Worm (Caenorhabditis elegans) whole organism, L2 larva: ENCODE measurements around the gene fbxa-113.

ENCODE experiments used
- C34F6.9 ChIP-seq: fragments of 150-350 bp; optimal IDR thresholded peaks from 2 replicates; lab custom pipeline; 2014; ENCODE audit warnings: missing biosample characterization, missing genetic modification characterization
- F13H6.1 ChIP-seq: sonication (generic microtip); optimal IDR thresholded peaks from 2 replicates; lab custom pipeline; 2016; ENCODE audit warnings: missing genetic modification characterization, missing compliant biosample characterization
- R02D3.7 ChIP-seq: fragments of 150-350 bp; optimal IDR thresholded peaks from 2 replicates; lab custom pipeline; 2014; ENCODE audit warnings: missing biosample characterization, missing genetic modification characterization
- Y55F3AM.14 ChIP-seq: fragments of 200-800 bp; sonication (Bioruptor generic); optimal IDR thresholded peaks from 2 replicates; lab custom pipeline; 2018; ENCODE audit warnings: mild to moderate bottlenecking, missing genetic modification characterization, missing compliant biosample characterization
- ZK546.5 ChIP-seq: sonication (generic microtip); optimal IDR thresholded peaks from 2 replicates; lab custom pipeline; 2017; ENCODE audit warnings: missing biosample characterization, missing genetic modification characterization
- alr-1 ChIP-seq: fragments of 150-350 bp; optimal IDR thresholded peaks from 2 replicates; lab custom pipeline; 2014; ENCODE audit warnings: missing biosample characterization, missing genetic modification characterization
- aly-2 ChIP-seq: fragments of 150-350 bp; optimal IDR thresholded peaks from 2 replicates; lab custom pipeline; 2014; ENCODE audit warnings: missing biosample characterization, missing genetic modification characterization
- ama-1 ChIP-seq: fragments of 150-350 bp; optimal IDR thresholded peaks from 2 replicates; lab custom pipeline; 2018; ENCODE audit warnings: inconsistent platforms
- blmp-1 ChIP-seq: sonication (generic microtip); optimal IDR thresholded peaks from 2 replicates; lab custom pipeline; 2017; ENCODE audit warnings: missing genetic modification characterization, mild to moderate bottlenecking, missing compliant biosample characterization, antibody characterized with exemption, moderate library complexity; ENCODE audit not compliant: insufficient read depth
- ceh-16 ChIP-seq: fragments of 150-350 bp; optimal IDR thresholded peaks from 2 replicates; lab custom pipeline; 2014; ENCODE audit warnings: missing biosample characterization, missing genetic modification characterization
- ceh-82 ChIP-seq: fragments of 150-350 bp; optimal IDR thresholded peaks from 2 replicates; lab custom pipeline; 2014; ENCODE audit warnings: missing biosample characterization, missing genetic modification characterization
- crh-2 ChIP-seq: sonication (generic microtip); optimal IDR thresholded peaks from 2 replicates; lab custom pipeline; 2017; ENCODE audit warnings: missing biosample characterization, missing genetic modification characterization
- dmd-4 ChIP-seq: sonication (generic microtip); optimal IDR thresholded peaks from 2 replicates; lab custom pipeline; 2017; ENCODE audit warnings: missing biosample characterization, missing genetic modification characterization
- elt-1 ChIP-seq: fragments of 150-350 bp; optimal IDR thresholded peaks from 2 replicates; lab custom pipeline; 2014; ENCODE audit warnings: missing biosample characterization, missing genetic modification characterization
- fos-1 ChIP-seq: fragments of 150-350 bp; optimal IDR thresholded peaks from 2 replicates; lab custom pipeline; 2014; ENCODE audit warnings: missing biosample characterization, missing genetic modification characterization
- gmeb-1 ChIP-seq: fragments of 150-350 bp; optimal IDR thresholded peaks from 2 replicates; lab custom pipeline; 2014; ENCODE audit warnings: missing biosample characterization, missing genetic modification characterization
- lin-11 ChIP-seq: fragments of 150-350 bp; sonication (generic microtip); optimal IDR thresholded peaks from 2 replicates; lab custom pipeline; 2014; ENCODE audit warnings: missing biosample characterization, missing genetic modification characterization, inconsistent platforms, mixed read lengths
- lin-13 ChIP-seq: fragments of 150-350 bp; optimal IDR thresholded peaks from 2 replicates; lab custom pipeline; 2014; ENCODE audit warnings: missing biosample characterization, missing genetic modification reagents, missing genetic modification characterization
- lin-39 ChIP-seq: fragments of 150-350 bp; optimal IDR thresholded peaks from 2 replicates; lab custom pipeline; 2014; ENCODE audit warnings: missing biosample characterization, missing genetic modification reagents, missing genetic modification characterization
- lsy-2 ChIP-seq, 2 experiments: fragments of 150-350 bp in 1 of 2; sonication (generic microtip) in 1 of 2; optimal IDR thresholded peaks; 2 replicates each; lab custom pipeline; 2014 to 2017; ENCODE audit warnings: missing biosample characterization in 2 of 2, missing genetic modification characterization in 2 of 2
- mab-5 ChIP-seq: fragments of 150-350 bp; optimal IDR thresholded peaks from 2 replicates; lab custom pipeline; 2014; ENCODE audit warnings: missing biosample characterization, missing genetic modification characterization
- mbf-1 ChIP-seq: sonication (generic microtip); optimal IDR thresholded peaks from 2 replicates; lab custom pipeline; 2017; ENCODE audit warnings: missing biosample characterization, missing genetic modification characterization
- nhr-10 ChIP-seq: sonication (generic microtip); optimal IDR thresholded peaks from 2 replicates; lab custom pipeline; 2017; ENCODE audit warnings: missing biosample characterization, missing genetic modification characterization
- nhr-129 ChIP-seq: fragments of 150-350 bp; optimal IDR thresholded peaks from 2 replicates; lab custom pipeline; 2014; ENCODE audit warnings: missing biosample characterization, missing genetic modification characterization
- nhr-23 ChIP-seq: fragments of 150-350 bp; optimal IDR thresholded peaks from 2 replicates; lab custom pipeline; 2014; ENCODE audit warnings: missing biosample characterization, missing genetic modification reagents, missing genetic modification characterization
- nhr-237 ChIP-seq: fragments of 150-350 bp; optimal IDR thresholded peaks from 2 replicates; lab custom pipeline; 2014; ENCODE audit warnings: missing biosample characterization, missing genetic modification characterization
- nhr-25 ChIP-seq: fragments of 150-350 bp; sonication (generic microtip); optimal IDR thresholded peaks from 3 replicates; lab custom pipeline; 2014; ENCODE audit warnings: missing biosample characterization, missing genetic modification characterization
- nhr-6 ChIP-seq: fragments of 150-350 bp; optimal IDR thresholded peaks from 2 replicates; lab custom pipeline; 2014; ENCODE audit warnings: missing biosample characterization, missing genetic modification characterization
- nhr-77 ChIP-seq: fragments of 150-350 bp; optimal IDR thresholded peaks from 2 replicates; lab custom pipeline; 2014; ENCODE audit warnings: missing biosample characterization, missing genetic modification characterization
- skn-1 ChIP-seq: sonication (generic microtip); optimal IDR thresholded peaks from 2 replicates; lab custom pipeline; 2017; ENCODE audit warnings: missing biosample characterization, missing genetic modification characterization
- sma-3 ChIP-seq: sonication (generic microtip); optimal IDR thresholded peaks from 2 replicates; lab custom pipeline; 2016; ENCODE audit warnings: missing genetic modification reagents, missing genetic modification characterization, missing compliant biosample characterization
- sma-9 ChIP-seq, 2 experiments: fragments of 150-350 bp in 1 of 2; sonication (generic microtip) in 1 of 2; optimal IDR thresholded peaks; 2 replicates each; lab custom pipeline; 2014 to 2016; ENCODE audit warnings: missing genetic modification characterization in 2 of 2, mild to moderate bottlenecking in 1 of 2, missing biosample characterization in 1 of 2, missing compliant biosample characterization in 1 of 2, missing genetic modification reagents in 1 of 2, moderate library complexity in 1 of 2
- snpc-4 ChIP-seq: fragments of 150-350 bp; optimal IDR thresholded peaks from 2 replicates; lab custom pipeline; 2014; ENCODE audit warnings: missing biosample characterization, missing genetic modification characterization
- unc-39 ChIP-seq: fragments of 150-350 bp; optimal IDR thresholded peaks from 2 replicates; lab custom pipeline; 2014; ENCODE audit warnings: missing biosample characterization, missing genetic modification characterization
- unc-55 ChIP-seq: fragments of 150-350 bp; sonication (generic microtip); optimal IDR thresholded peaks from 3 replicates; lab custom pipeline; 2014; ENCODE audit warnings: missing biosample characterization, missing genetic modification reagents, missing genetic modification characterization
- zag-1 ChIP-seq: fragments of 150-350 bp; optimal IDR thresholded peaks from 2 replicates; lab custom pipeline; 2014; ENCODE audit warnings: missing biosample characterization, missing genetic modification characterization
- ztf-1 ChIP-seq: fragments of 200-800 bp; sonication (Bioruptor generic); conservative IDR thresholded peaks from 2 replicates; pipeline ENCODE4 v1.3.6; 2022; ENCODE audit warnings: missing genetic modification characterization, missing compliant biosample characterization
- ztf-11 ChIP-seq: sonication (generic microtip); optimal IDR thresholded peaks from 2 replicates; lab custom pipeline; 2017; ENCODE audit warnings: missing biosample characterization, missing genetic modification characterization
- ztf-4 ChIP-seq: fragments of 150-350 bp; optimal IDR thresholded peaks from 2 replicates; lab custom pipeline; 2014; ENCODE audit warnings: missing biosample characterization, missing genetic modification characterization

Gene fbxa-113

DNA sequence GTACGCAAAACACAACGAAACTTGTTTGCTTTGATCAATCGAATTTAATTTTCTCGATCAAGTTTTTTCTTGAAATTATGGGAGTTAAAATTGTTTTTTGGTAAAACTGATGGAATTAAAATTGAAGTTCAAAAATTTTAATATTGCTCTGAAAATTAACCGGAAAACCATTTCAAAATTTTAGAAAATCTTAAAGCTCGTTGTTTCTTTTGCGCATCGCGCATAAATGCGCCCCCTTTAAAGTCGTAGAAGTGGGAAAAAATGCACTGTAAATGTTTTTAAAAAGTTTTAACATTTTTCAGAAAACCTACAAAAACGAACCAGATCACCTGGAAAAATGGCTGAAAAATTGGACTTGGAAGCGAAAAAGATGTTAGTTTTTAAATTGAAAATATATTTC lies at the start of gene fbxa-113:
Gene fbxa-113 (plus strand): TSS at position 301 of the 400 bp plus-strand sequence.
- TF ChIP-seq R02D3.7 (tag; lab: Kevin White, UChicago) (no peak), ceh-82 (tag; lab: Kevin White, UChicago) (no peak), nhr-6 (tag; lab: Kevin White, UChicago) (no peak), ztf-11 (tag; lab: Kevin White, UChicago) (no peak), mab-5 (tag; lab: Kevin White, UChicago) (no peak), fos-1 (tag; lab: Kevin White, UChicago) (no peak), dmd-4 (tag; lab: Kevin White, UChicago) (no peak), nhr-23 (tag; lab: Kevin White, UChicago) (no peak), mbf-1 (tag; lab: Kevin White, UChicago) (no peak), unc-39 (no peak), nhr-25 (no peak), ceh-16 (tag; lab: Kevin White, UChicago) (no peak), C34F6.9 (tag; lab: Kevin White, UChicago) (no peak), aly-2 (tag; lab: Kevin White, UChicago) (no peak), crh-2 (tag; lab: Kevin White, UChicago) (no peak), nhr-129 (tag; lab: Kevin White, UChicago) (no peak), unc-55 (GFP tag; lab: Kevin White, UChicago) (no peak), blmp-1 (tag; lab: Kevin White, UChicago) (no peak), F13H6.1 (tag; lab: Kevin White, UChicago) (no peak), alr-1 (tag; lab: Kevin White, UChicago) (no peak)

ce11 chrV:20158223-20158622 lies 45.0 kb upstream of the fbxa-113 start, which contains the start of gene F19B2.6:
Gene F19B2.6 (plus strand): TSS chrV:20158523.
- TF ChIP-seq elt-1 (tag; lab: Kevin White, UChicago) (no peak), snpc-4 (tag; lab: Kevin White, UChicago) (no peak), unc-55 (GFP tag; lab: Kevin White, UChicago) (no peak), lin-39 (tag; lab: Kevin White, UChicago) (no peak)

- TF ChIP-seq R02D3.7 (tag; lab: Kevin White, UChicago) (no peak), ztf-11 (tag; lab: Kevin White, UChicago) (no peak), F13H6.1 (tag; lab: Kevin White, UChicago) (no peak), alr-1 (tag; lab: Kevin White, UChicago) (no peak), blmp-1 (tag; lab: Kevin White, UChicago) (no peak), Y55F3AM.14 (GFP tag; lab: Kevin White, UChicago) (no peak), skn-1 (tag; lab: Kevin White, UChicago) (no peak), ceh-16 (tag; lab: Kevin White, UChicago) (no peak), gmeb-1 (tag; lab: Kevin White, UChicago) (no peak), crh-2 (tag; lab: Kevin White, UChicago) (no peak), mab-5 (tag; lab: Kevin White, UChicago) (no peak), lsy-2 (tag; optimal IDR thresholded peaks at IDR 0.05; lab: Kevin White, UChicago) (no peak), nhr-129 (tag; lab: Kevin White, UChicago) (no peak), zag-1 (tag; lab: Kevin White, UChicago) (no peak), ztf-1 (GFP tag; lab: Robert Waterston, UW) (no peak), nhr-237 (tag; lab: Kevin White, UChicago) (no peak), nhr-10 (tag; lab: Kevin White, UChicago) (no peak), nhr-77 (tag; lab: Kevin White, UChicago) (no peak), mbf-1 (tag; lab: Kevin White, UChicago) (no peak)
These were observed 41.4 kb upstream of the fbxa-113 start for ce11 chrV:20161781-20162289.

DNA sequence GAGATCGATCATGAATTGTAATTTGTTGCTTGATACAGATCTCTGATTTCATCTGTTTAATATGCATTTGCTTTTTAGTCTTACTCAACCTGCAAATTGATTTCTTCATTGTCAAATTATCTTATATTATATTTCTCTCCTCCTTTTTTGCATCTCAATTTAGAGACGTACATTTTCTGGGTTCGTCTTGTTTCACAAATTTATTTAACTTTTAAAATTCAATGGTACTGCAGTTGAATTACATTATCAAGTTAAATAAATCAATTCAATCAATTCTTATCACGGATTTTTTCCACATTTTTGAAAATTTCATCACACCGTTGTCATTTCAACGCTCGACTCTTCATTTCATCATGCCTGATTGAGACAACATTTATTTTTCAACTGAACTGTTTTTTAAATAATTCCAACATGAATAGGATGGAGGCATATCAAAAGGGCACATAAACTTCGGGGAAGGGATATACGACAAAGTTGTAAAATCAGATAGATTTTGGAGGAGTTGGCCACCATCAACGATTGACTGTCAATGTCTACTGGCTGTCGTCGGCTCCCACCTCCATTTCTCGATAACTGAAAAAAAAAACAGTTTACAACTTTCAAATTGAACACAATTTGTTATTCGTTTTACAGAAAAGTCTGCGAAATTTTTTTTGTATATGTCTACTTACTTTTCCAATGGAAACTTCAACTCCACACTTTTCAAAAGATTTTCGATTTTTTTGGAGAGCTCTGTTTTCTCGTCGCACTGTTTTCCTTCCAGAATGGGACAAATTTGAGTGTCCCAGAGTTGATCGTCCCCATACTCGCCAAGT lies 40.7 kb upstream of the fbxa-113 start:
- TF ChIP-seq lin-13 (GFP tag; lab: Kevin White, UChicago) (peak; percentile 27), ztf-4 (no peak), sma-3 (GFP tag; lab: Kevin White, UChicago) (no peak), C34F6.9 (tag; lab: Kevin White, UChicago) (no peak), nhr-129 (tag; lab: Kevin White, UChicago) (no peak), fos-1 (tag; lab: Kevin White, UChicago) (peak; percentile 23), gmeb-1 (tag; lab: Kevin White, UChicago) (peak; percentile 73), crh-2 (tag; lab: Kevin White, UChicago) (peak; percentile 30), sma-9 (GFP tag; optimal IDR thresholded peaks at IDR 0.05; lab: Kevin White, UChicago) (peak; percentile 17), sma-9 (tag; optimal IDR thresholded peaks at IDR 0.05; lab: Kevin White, UChicago) (no peak), ZK546.5 (tag; lab: Kevin White, UChicago) (no peak), lin-11 (tag; lab: Kevin White, UChicago) (no peak), ama-1 (lab: Kevin White, UChicago) (peak; percentile 86), nhr-10 (tag; lab: Kevin White, UChicago) (no peak)
